Worm (Caenorhabditis elegans) whole organism, mixed stage, embryonic: ENCODE data around the gene Y53C12A.3.

Experiments used
- lsy-2 ChIP-seq: fragments of 150-350 bp; optimal IDR thresholded peaks from 2 replicates; lab custom pipeline; 2014; ENCODE audit warnings: missing biosample characterization, missing genetic modification characterization
- snpc-4 ChIP-seq: fragments of 150-350 bp; optimal IDR thresholded peaks from 2 replicates; lab custom pipeline; 2014; ENCODE audit warnings: missing biosample characterization, missing genetic modification characterization

DNA sequence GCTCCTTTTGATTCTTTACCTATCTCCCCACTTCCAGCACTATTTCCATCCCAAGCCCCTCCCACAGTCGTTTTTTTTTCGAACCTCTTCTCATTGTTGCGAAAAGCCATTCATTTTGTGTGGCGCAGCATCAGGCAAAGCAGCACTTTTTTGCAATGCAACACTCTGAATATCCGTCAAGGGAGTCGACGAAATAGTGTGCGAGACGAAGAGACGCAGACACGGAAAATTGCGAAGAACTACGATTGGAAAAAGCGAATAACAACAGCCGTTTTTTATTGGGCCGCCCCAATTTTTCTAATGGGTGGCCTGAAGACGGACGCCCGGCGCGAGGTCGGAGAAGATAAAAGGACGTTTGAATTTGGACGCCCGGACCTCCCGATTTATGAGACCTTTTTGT lies 23.8 kb upstream of the Y53C12A.3 start:
- TF ChIP-seq lsy-2 (tag; lab: Kevin White, UChicago): no peak
- TF ChIP-seq snpc-4: no peak
